Worm (Caenorhabditis elegans): ENCODE results near the gene C32B5.6.

Gene C32B5.6

DNA sequence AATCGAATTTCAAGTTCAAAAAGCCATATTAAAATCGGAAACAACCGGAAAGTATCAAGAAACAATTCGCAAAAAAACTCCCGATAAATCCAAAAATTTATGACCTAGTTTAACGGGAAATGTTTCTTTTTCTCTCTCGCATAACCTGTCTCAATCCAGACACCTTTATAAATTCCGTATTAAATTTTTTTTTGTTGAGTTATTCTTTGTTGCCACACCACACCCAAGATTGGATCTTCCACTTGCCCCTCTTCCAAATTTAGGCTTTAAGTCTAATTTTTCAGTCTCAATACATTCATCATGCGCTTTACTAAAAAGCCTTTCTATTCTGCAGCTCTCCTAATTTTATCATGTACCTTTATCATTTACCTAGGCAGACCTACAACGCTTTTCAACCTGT lies 29.7 kb upstream of the C32B5.6 start, which contains the start of gene R07C3.3:
Gene R07C3.3 (plus strand): TSS at position 301 of the 400 bp plus-strand sequence.
- TF ChIP-seq unc-98 (GFP tag; IDR thresholded peaks at IDR 0.05) (no peak), elt-3 (tag; optimal IDR thresholded peaks at IDR 0.05) (no peak), nhr-12 (tag; optimal IDR thresholded peaks at IDR 0.05) (no peak), jun-1 (tag; optimal IDR thresholded peaks at IDR 0.05) (no peak), nhr-237 (tag; optimal IDR thresholded peaks at IDR 0.05) (no peak), egl-13 (tag; optimal IDR thresholded peaks at IDR 0.05) (no peak), Y116A8C.19 (tag; optimal IDR thresholded peaks at IDR 0.05; ENCODE audit: borderline replicate concordance) (no peak)

ce11 chrII:940779-941178 lies 27.4 kb upstream of the C32B5.6 start, which contains the start of gene fbxc-36:
Gene fbxc-36 (plus strand): TSS chrII:940983.
- no peak for TF ChIP-seq pag-3 (tag; optimal IDR thresholded peaks at IDR 0.05; ENCODE audit: borderline replicate concordance, insufficient read depth)
- TF ChIP-seq nhr-90 (tag; optimal IDR thresholded peaks at IDR 0.05; ENCODE audit: poor library complexity) = no peak
- TF ChIP-seq tbx-2 (tag; optimal IDR thresholded peaks at IDR 0.05) = no peak
- TF ChIP-seq ceh-88 (GFP tag; IDR thresholded peaks at IDR 0.05) = no peak
- TF ChIP-seq efl-1 (optimal IDR thresholded peaks at IDR 0.05) = no peak
- peak in 1 of 2 experiments; percentile 86 for TF ChIP-seq efl-1 (GFP tag; optimal IDR thresholded peaks at IDR 0.05 in 1 of 2)
- no peak for TF ChIP-seq jun-1 (tag; optimal IDR thresholded peaks at IDR 0.05)
- TF ChIP-seq ceh-90 (tag; optimal IDR thresholded peaks at IDR 0.05) = no peak
- TF ChIP-seq ceh-63 (GFP tag; optimal IDR thresholded peaks at IDR 0.05) = no peak
- TF ChIP-seq mdl-1 (tag; optimal IDR thresholded peaks at IDR 0.05) = peak in 1 of 2 experiments; percentile 5
- no peak for TF ChIP-seq mab-9 (GFP tag; IDR thresholded peaks at IDR 0.05)
- TF ChIP-seq fkh-8 (tag; optimal IDR thresholded peaks at IDR 0.05) = no peak
- no peak for TF ChIP-seq hlh-4 (tag; optimal IDR thresholded peaks at IDR 0.05)
- peak in 1 of 2 experiments; percentile 42 for TF ChIP-seq lin-35 (GFP tag; optimal IDR thresholded peaks at IDR 0.05)
- TF ChIP-seq fos-1 (tag; optimal IDR thresholded peaks at IDR 0.05) = no peak
- TF ChIP-seq isw-1 (GFP tag; IDR thresholded peaks at IDR 0.05) = no peak
- no peak for TF ChIP-seq blmp-1 (tag; optimal IDR thresholded peaks at IDR 0.05)
- TF ChIP-seq nhr-85 (tag) = peak; percentile 67
- TF ChIP-seq lsy-2 (tag; optimal IDR thresholded peaks at IDR 0.05) = no peak
- no peak for TF ChIP-seq unc-130 (tag; optimal IDR thresholded peaks at IDR 0.05)
- no peak for TF ChIP-seq mep-1 (tag; optimal IDR thresholded peaks at IDR 0.05)

- no peak for TF ChIP-seq ceh-90 (tag; optimal IDR thresholded peaks at IDR 0.05)
- TF ChIP-seq dpl-1 (GFP tag; optimal IDR thresholded peaks at IDR 0.05) = no peak
- no peak for TF ChIP-seq ztf-4 (tag; optimal IDR thresholded peaks at IDR 0.05)
- TF ChIP-seq efl-1 (optimal IDR thresholded peaks at IDR 0.05) = no peak
- no peak for TF ChIP-seq efl-1 (GFP tag; optimal IDR thresholded peaks at IDR 0.05 in 1 of 2)
- peak; percentile 15 for TF ChIP-seq pqm-1 (tag; optimal IDR thresholded peaks at IDR 0.05)
- TF ChIP-seq egl-13 (tag; optimal IDR thresholded peaks at IDR 0.05) = no peak
- TF ChIP-seq ces-1 (GFP tag; optimal IDR thresholded peaks at IDR 0.05) = no peak
- no peak for TF ChIP-seq hlh-17 (GFP tag; optimal IDR thresholded peaks at IDR 0.05; ENCODE audit: borderline replicate concordance)
- no peak for TF ChIP-seq lin-15B (tag; optimal IDR thresholded peaks at IDR 0.05)
- peak; percentile 94 for TF ChIP-seq elt-2 (tag; optimal IDR thresholded peaks at IDR 0.05)
- TF ChIP-seq snpc-4 (tag; optimal IDR thresholded peaks at IDR 0.05) = no peak
- no peak for TF ChIP-seq mep-1 (tag; optimal IDR thresholded peaks at IDR 0.05)
- TF ChIP-seq lin-35 (GFP tag; optimal IDR thresholded peaks at IDR 0.05) = peak in 1 of 2 experiments; percentile 20
- no peak for TF ChIP-seq lin-14 (GFP tag; optimal IDR thresholded peaks at IDR 0.05)
- TF ChIP-seq fkh-10 (GFP tag; optimal IDR thresholded peaks at IDR 0.05) = no peak
Observed at ce11 chrII:943773-944172, 24.4 kb upstream of the C32B5.6 start, which contains the start of gene clec-43. Gene clec-43 (plus strand): TSS chrII:944066.

- TF ChIP-seq ztf-11 (tag; optimal IDR thresholded peaks at IDR 0.05) (no peak), fkh-10 (GFP tag; optimal IDR thresholded peaks at IDR 0.05) (no peak), dsc-1 (tag; optimal IDR thresholded peaks at IDR 0.05) (no peak), Y116A8C.19 (tag; optimal IDR thresholded peaks at IDR 0.05; ENCODE audit: borderline replicate concordance) (no peak), aha-1 (tag; optimal IDR thresholded peaks at IDR 0.05) (no peak), mab-9 (GFP tag; IDR thresholded peaks at IDR 0.05) (no peak), unc-98 (GFP tag; IDR thresholded peaks at IDR 0.05) (no peak), nhr-77 (tag; optimal IDR thresholded peaks at IDR 0.05) (no peak), snpc-4 (tag; optimal IDR thresholded peaks at IDR 0.05) (no peak)
Observed at ce11 chrII:948091-948490, 20.1 kb upstream of the C32B5.6 start, which contains the start of gene fbxc-32. Gene fbxc-32 (minus strand): TSS chrII:948191.
